Fruit fly (Drosophila melanogaster) whole organism, embryonic: ENCODE measurements around the gene CG33284.

Source experiments
- Ada2b ChIP-seq: fragments of 200-800 bp; sonication (Bioruptor generic); IDR thresholded peaks from 2 replicates; pipeline ENCODE4 v1.3.6; 2022; ENCODE audit warnings: missing biosample characterization, missing genetic modification characterization
- Adf1 ChIP-seq: fragments of 200-800 bp; sonication (Bioruptor generic); IDR thresholded peaks from 2 replicates; pipeline ENCODE4 v1.3.6; 2022; ENCODE audit warnings: missing biosample characterization, missing genetic modification characterization
- CG10209 ChIP-seq: fragments of 200-800 bp; sonication (Bioruptor generic); optimal IDR thresholded peaks from 3 replicates; lab custom pipeline; 2017; ENCODE audit warnings: missing biosample characterization, mild to moderate bottlenecking, missing genetic modification characterization, missing genetic modification reagents
- CG12155 ChIP-seq: fragments of 200-800 bp; sonication (Bioruptor generic); optimal IDR thresholded peaks from 3 replicates; lab custom pipeline; 2016; ENCODE audit warnings: missing biosample characterization, missing genetic modification characterization
- CG12299 ChIP-seq: fragments of 200-800 bp; sonication (Bioruptor generic); optimal IDR thresholded peaks from 2 replicates; lab custom pipeline; 2018; ENCODE audit warnings: missing biosample characterization, mild to moderate bottlenecking, missing genetic modification characterization
- CG12391 ChIP-seq: fragments of 200-800 bp; sonication (Bioruptor generic); optimal IDR thresholded peaks from 3 replicates; lab custom pipeline; 2018; ENCODE audit warnings: missing biosample characterization, mild to moderate bottlenecking, missing genetic modification characterization, moderate library complexity
- CG12942 ChIP-seq: fragments of 200-800 bp; sonication (Bioruptor generic); optimal IDR thresholded peaks from 3 replicates; lab custom pipeline; 2016; ENCODE audit warnings: missing biosample characterization, missing genetic modification characterization
- CG15011 ChIP-seq: fragments of 200-800 bp; sonication (Bioruptor generic); optimal IDR thresholded peaks from 3 replicates; lab custom pipeline; 2018; ENCODE audit warnings: missing biosample characterization, mild to moderate bottlenecking, missing genetic modification characterization
- CG15073 ChIP-seq: fragments of 200-800 bp; sonication (Bioruptor generic); optimal IDR thresholded peaks from 2 replicates; lab custom pipeline; 2016; ENCODE audit warnings: missing biosample characterization, missing genetic modification characterization
- CG1603 ChIP-seq: fragments of 200-800 bp; sonication (Bioruptor generic); optimal IDR thresholded peaks from 2 replicates; lab custom pipeline; 2019; ENCODE audit warnings: missing biosample characterization, mild to moderate bottlenecking, missing genetic modification characterization, moderate library complexity
- CG1647 ChIP-seq: fragments of 200-800 bp; sonication (Bioruptor generic); optimal IDR thresholded peaks from 3 replicates; lab custom pipeline; 2016; ENCODE audit warnings: missing biosample characterization, missing genetic modification characterization
- CG17802 ChIP-seq: fragments of 200-800 bp; sonication (Bioruptor generic); optimal IDR thresholded peaks from 2 replicates; lab custom pipeline; 2018; ENCODE audit warnings: missing biosample characterization, mild to moderate bottlenecking, missing genetic modification characterization, moderate library complexity
- CG18011 ChIP-seq: fragments of 200-800 bp; sonication (Bioruptor generic); optimal IDR thresholded peaks from 2 replicates; lab custom pipeline; 2017; ENCODE audit warnings: missing biosample characterization, missing genetic modification characterization, mild to moderate bottlenecking, moderate library complexity, missing genotype
- CG18476 ChIP-seq: fragments of 200-800 bp; sonication (Bioruptor generic); optimal IDR thresholded peaks from 2 replicates; lab custom pipeline; 2016; ENCODE audit warnings: missing biosample characterization, mild to moderate bottlenecking, missing genetic modification characterization
- CG2129 ChIP-seq: fragments of 200-800 bp; sonication (Bioruptor generic); IDR thresholded peaks from 2 replicates; pipeline ENCODE4 v1.3.6; 2022; ENCODE audit warnings: missing biosample characterization, missing genetic modification characterization; ENCODE audit not compliant: partially characterized antibody
- CG31224 ChIP-seq: fragments of 200-800 bp; sonication (Bioruptor generic); IDR thresholded peaks from 2 replicates; pipeline ENCODE4 v1.3.6; 2022; ENCODE audit warnings: missing biosample characterization, missing genetic modification characterization
- CG4617 ChIP-seq: fragments of 200-800 bp; sonication (Bioruptor generic); optimal IDR thresholded peaks from 3 replicates; lab custom pipeline; 2016; ENCODE audit warnings: missing biosample characterization, missing genetic modification characterization, borderline replicate concordance
- CG4707 ChIP-seq: fragments of 200-800 bp; sonication (Bioruptor generic); optimal IDR thresholded peaks from 2 replicates; lab custom pipeline; 2018; ENCODE audit warnings: missing biosample characterization, mild to moderate bottlenecking, missing genetic modification characterization, moderate library complexity
- CG5180 ChIP-seq: fragments of 200-800 bp; sonication (Bioruptor generic); optimal IDR thresholded peaks from 3 replicates; lab custom pipeline; 2017; ENCODE audit warnings: missing biosample characterization, missing genetic modification characterization, mild to moderate bottlenecking, moderate library complexity, missing genetic modification reagents
- CG6689 ChIP-seq: fragments of 200-800 bp; sonication (Bioruptor generic); IDR thresholded peaks from 2 replicates; pipeline ENCODE4 v1.3.6; 2022; ENCODE audit warnings: missing biosample characterization, missing genetic modification characterization
- CG6813 ChIP-seq: fragments of 200-800 bp; sonication (Bioruptor generic); optimal IDR thresholded peaks from 2 replicates; lab custom pipeline; 2017; ENCODE audit warnings: missing biosample characterization, missing genetic modification characterization, mild to moderate bottlenecking, moderate library complexity, missing genetic modification reagents
- CG7556 ChIP-seq: fragments of 200-800 bp; sonication (Bioruptor generic); optimal IDR thresholded peaks from 2 replicates; lab custom pipeline; 2017; ENCODE audit warnings: missing biosample characterization, mild to moderate bottlenecking, missing genetic modification characterization
- CG8765 ChIP-seq: fragments of 200-800 bp; sonication (Bioruptor generic); IDR thresholded peaks from 2 replicates; pipeline ENCODE4 v1.3.6; 2022; ENCODE audit warnings: missing biosample characterization, missing genetic modification characterization
- CG8944 ChIP-seq: fragments of 200-800 bp; sonication (Bioruptor generic); optimal IDR thresholded peaks from 3 replicates; lab custom pipeline; 2016; ENCODE audit warnings: missing biosample characterization, missing genetic modification characterization
- CG9437 ChIP-seq: fragments of 200-800 bp; sonication (Bioruptor generic); optimal IDR thresholded peaks from 2 replicates; lab custom pipeline; 2018; ENCODE audit warnings: missing biosample characterization, mild to moderate bottlenecking, missing genetic modification characterization
- CG9609 ChIP-seq: fragments of 200-800 bp; sonication (Bioruptor generic); optimal IDR thresholded peaks from 3 replicates; lab custom pipeline; 2016; ENCODE audit warnings: missing biosample characterization, missing genetic modification characterization
- D ChIP-seq, 2 experiments: fragments of 200-800 bp in 1 of 2; fragments of >200 bp in 1 of 2; sonication (Bioruptor generic) in 1 of 2; optimal IDR thresholded peaks; 2 replicates in 1 of 2; 3 replicates in 1 of 2; lab custom pipeline; 2017; ENCODE audit warnings: mild to moderate bottlenecking in 1 of 2, missing biosample characterization in 1 of 2, missing genetic modification characterization in 1 of 2, missing genetic modification reagents in 1 of 2
- Dad ChIP-seq: fragments of 200-800 bp; sonication (Bioruptor generic); optimal IDR thresholded peaks from 3 replicates; lab custom pipeline; 2016; ENCODE audit warnings: missing biosample characterization, missing genetic modification characterization
- Dp ChIP-seq: fragments of 200-800 bp; sonication (Bioruptor generic); optimal IDR thresholded peaks from 2 replicates; lab custom pipeline; 2018; ENCODE audit warnings: missing biosample characterization, mild to moderate bottlenecking, missing genetic modification characterization, moderate library complexity
- Elba2 ChIP-seq: fragments of 200-800 bp; sonication (Bioruptor generic); optimal IDR thresholded peaks from 3 replicates; lab custom pipeline; 2016; ENCODE audit warnings: missing biosample characterization, missing genetic modification characterization
- H2.0 ChIP-seq: fragments of 200-800 bp; sonication (Bioruptor generic); IDR thresholded peaks from 2 replicates; pipeline ENCODE4 v1.3.6; 2022; ENCODE audit warnings: missing biosample characterization, missing genetic modification characterization
- HLHmδ ChIP-seq: fragments of 200-800 bp; sonication (Bioruptor generic); optimal IDR thresholded peaks from 2 replicates; lab custom pipeline; 2018; ENCODE audit warnings: missing biosample characterization, mild to moderate bottlenecking, missing genetic modification characterization, moderate library complexity
- Hr39 ChIP-seq: fragments of >200 bp; optimal IDR thresholded peaks from 2 replicates; lab custom pipeline; 2017
- Nf-YA ChIP-seq: fragments of 200-800 bp; sonication (Bioruptor generic); IDR thresholded peaks from 2 replicates; pipeline ENCODE4 v1.3.6; 2022; ENCODE audit warnings: missing biosample characterization, missing genetic modification characterization
- PHDP ChIP-seq: fragments of 200-800 bp; sonication (Bioruptor generic); optimal IDR thresholded peaks from 3 replicates; lab custom pipeline; 2018; ENCODE audit warnings: missing biosample characterization, mild to moderate bottlenecking, missing genetic modification characterization, moderate library complexity
- Poxn ChIP-seq: fragments of 200-800 bp; sonication (Bioruptor generic); IDR thresholded peaks from 2 replicates; pipeline ENCODE4 v1.3.6; 2022; ENCODE audit warnings: missing biosample characterization, missing genetic modification characterization
- Side ChIP-seq: fragments of 200-800 bp; sonication (Bioruptor generic); optimal IDR thresholded peaks from 2 replicates; lab custom pipeline; 2016; ENCODE audit warnings: missing biosample characterization, missing genetic modification characterization
- Ssrp ChIP-seq: fragments of 200-800 bp; sonication (Bioruptor generic); optimal IDR thresholded peaks from 2 replicates; lab custom pipeline; 2018; ENCODE audit warnings: missing biosample characterization, mild to moderate bottlenecking, missing genetic modification characterization, moderate library complexity
- TFAM ChIP-seq: fragments of 200-800 bp; sonication (Bioruptor generic); optimal IDR thresholded peaks from 2 replicates; lab custom pipeline; 2017; ENCODE audit warnings: missing biosample characterization, missing genetic modification characterization, inconsistent platforms
- Xbp1 ChIP-seq: fragments of 200-800 bp; sonication (Bioruptor generic); optimal IDR thresholded peaks from 3 replicates; lab custom pipeline; 2016; ENCODE audit warnings: missing biosample characterization, mild to moderate bottlenecking, missing genetic modification characterization
- br ChIP-seq: fragments of >200 bp; optimal IDR thresholded peaks from 2 replicates; lab custom pipeline; 2017
- croc ChIP-seq: fragments of 200-800 bp; sonication (Bioruptor generic); conservative IDR thresholded peaks from 3 replicates; pipeline ENCODE4 v1.3.6; 2022; ENCODE audit warnings: missing biosample characterization, missing genetic modification characterization
- cwo ChIP-seq: fragments of 200-800 bp; sonication (Bioruptor generic); optimal IDR thresholded peaks from 3 replicates; lab custom pipeline; 2017; ENCODE audit warnings: missing biosample characterization, missing genetic modification characterization, mild to moderate bottlenecking, moderate library complexity, missing genetic modification reagents
- ham ChIP-seq: fragments of 200-800 bp; sonication (Bioruptor generic); IDR thresholded peaks from 2 replicates; pipeline ENCODE4 v1.3.6; 2022; ENCODE audit warnings: missing biosample characterization, missing genetic modification characterization
- nau ChIP-seq: fragments of 200-800 bp; sonication (Bioruptor generic); optimal IDR thresholded peaks from 3 replicates; lab custom pipeline; 2017; ENCODE audit warnings: missing biosample characterization, mild to moderate bottlenecking, missing genetic modification characterization, missing genetic modification reagents
- pita ChIP-seq: fragments of 200-800 bp; sonication (Bioruptor generic); optimal IDR thresholded peaks from 2 replicates; lab custom pipeline; 2017; ENCODE audit warnings: missing biosample characterization, mild to moderate bottlenecking, missing genetic modification characterization
- sisA ChIP-seq: fragments of 200-800 bp; sonication (Bioruptor generic); IDR thresholded peaks from 2 replicates; pipeline ENCODE4 v1.3.6; 2022; ENCODE audit warnings: missing biosample characterization, missing genetic modification characterization
- so ChIP-seq: fragments of 200-800 bp; sonication (Bioruptor generic); IDR thresholded peaks from 3 replicates; pipeline ENCODE4 v1.3.6; 2022; ENCODE audit warnings: missing biosample characterization, missing genetic modification characterization
- trem ChIP-seq: fragments of 200-800 bp; optimal IDR thresholded peaks from 3 replicates; lab custom pipeline; 2019; ENCODE audit warnings: missing biosample characterization, mild to moderate bottlenecking, missing genetic modification characterization, moderate library complexity

The CG33284 gene

DNA sequence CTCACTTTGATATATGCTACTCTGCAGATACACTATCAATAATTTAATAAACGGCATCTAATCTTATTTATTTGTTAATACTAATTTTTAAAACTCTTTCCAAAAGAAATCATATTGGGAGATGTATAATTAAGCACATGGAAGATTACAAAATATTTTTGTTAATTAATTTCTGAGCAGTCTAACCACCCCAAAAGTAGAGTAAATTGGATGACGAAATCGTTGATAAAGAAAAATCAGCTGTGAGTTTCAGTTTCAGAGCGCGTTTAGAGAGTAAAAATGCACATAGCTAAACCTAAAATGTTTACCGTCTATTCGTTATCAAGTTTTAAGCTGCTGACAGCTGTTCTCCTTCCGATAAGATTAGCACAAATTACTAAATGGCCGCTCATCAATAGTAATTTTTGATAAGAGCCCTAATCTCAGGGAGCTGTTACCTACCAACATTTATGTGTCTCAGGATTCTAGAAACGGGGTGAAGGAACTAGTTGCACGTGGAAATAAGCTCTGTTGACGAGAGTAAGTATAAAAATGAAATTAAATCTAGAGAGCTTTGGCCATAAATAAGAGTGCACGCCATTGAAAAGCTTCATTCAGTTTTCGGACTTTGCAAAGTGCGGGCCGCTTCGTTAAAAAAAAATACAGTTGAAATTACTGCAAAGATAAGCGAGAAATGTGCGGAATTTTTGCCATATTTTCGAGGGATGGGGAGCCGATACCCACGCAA lies 49.1 kb downstream of the CG33284 start, which contains the start of the genes chb and AsnS (continued):
- peak; percentile 87 for TF ChIP-seq so (GFP tag; lab: Robert Waterston, UW)
- peak; percentile 89 for TF ChIP-seq CG12299
- TF ChIP-seq CG15011 (GFP tag; lab: Kevin White, UChicago), result peak; percentile 80
- peak; percentile 57 for TF ChIP-seq Dad (GFP tag; lab: Kevin White, UChicago)
- TF ChIP-seq Nf-YA (GFP tag; lab: Robert Waterston, UW), result peak; percentile 90
- peak; percentile 90 for TF ChIP-seq sisA (GFP tag; lab: Robert Waterston, UW)
- TF ChIP-seq CG6689, result peak; percentile 92
- peak; percentile 95 for TF ChIP-seq Ada2b (GFP tag; lab: Robert Waterston, UW)
- TF ChIP-seq CG8944 (GFP tag; lab: Kevin White, UChicago), result peak; percentile 59
- TF ChIP-seq CG6813, result peak; percentile 72
- TF ChIP-seq CG18476, result peak; percentile 73
- TF ChIP-seq CG15073 (GFP tag; lab: Kevin White, UChicago), result peak; percentile 12
- TF ChIP-seq CG10209 (GFP tag; lab: Kevin White, UChicago), result peak; percentile 88
- peak; percentile 94 for TF ChIP-seq CG12391 (tag; lab: Kevin White, UChicago)
- TF ChIP-seq D (optimal IDR thresholded peaks at IDR 0.05; lab: Kevin White, UChicago), result no peak
- TF ChIP-seq D (GFP tag; optimal IDR thresholded peaks at IDR 0.05; lab: Kevin White, UChicago), result peak; percentile 71
- peak; percentile 86 for TF ChIP-seq Xbp1
- peak; percentile 86 for TF ChIP-seq CG7556 (GFP tag; lab: Kevin White, UChicago)
- TF ChIP-seq CG4617 (GFP tag; lab: Kevin White, UChicago), result peak; percentile 39
- TF ChIP-seq Side (GFP tag; lab: Kevin White, UChicago), result peak; percentile 46
- peak; percentile 74 for TF ChIP-seq croc (GFP tag; lab: Robert Waterston, UW)
- TF ChIP-seq CG4707 (GFP tag; lab: Kevin White, UChicago), result peak; percentile 77
- TF ChIP-seq CG12942, result peak; percentile 68
- TF ChIP-seq ham (GFP tag; lab: Robert Waterston, UW), result peak; percentile 39; the same call in 1 of the 2 replicates
- no peak for TF ChIP-seq br (lab: Kevin White, UChicago)
- TF ChIP-seq nau (GFP tag; lab: Kevin White, UChicago), result peak; percentile 70
- TF ChIP-seq Hr39 (lab: Kevin White, UChicago), result no peak
- no peak for TF ChIP-seq HLHmδ
- peak; percentile 62 for TF ChIP-seq CG17802 (tag; lab: Kevin White, UChicago)
- TF ChIP-seq TFAM (GFP tag; lab: Kevin White, UChicago), result no peak
- peak; percentile 86 for TF ChIP-seq CG12155
- TF ChIP-seq pita (GFP tag; lab: Kevin White, UChicago), result no peak
- peak; percentile 79 for TF ChIP-seq trem
- peak; percentile 89 for TF ChIP-seq CG1603 (tag; lab: Kevin White, UChicago)
- TF ChIP-seq PHDP, result peak; percentile 96
- TF ChIP-seq Ssrp (tag; lab: Kevin White, UChicago), result peak; percentile 90
- peak; percentile 85 for TF ChIP-seq H2.0 (GFP tag; lab: Robert Waterston, UW)
- TF ChIP-seq CG18011 (GFP tag; lab: Kevin White, UChicago), result peak; percentile 69
- TF ChIP-seq CG1647, result peak; percentile 63
- TF ChIP-seq Elba2 (GFP tag; lab: Kevin White, UChicago), result no peak
- peak; percentile 15 for TF ChIP-seq CG5180 (GFP tag; lab: Kevin White, UChicago)
- TF ChIP-seq CG9609 (GFP tag; lab: Kevin White, UChicago), result peak; percentile 61
- no peak for TF ChIP-seq CG2129 (GFP tag; lab: Robert Waterston, UW)
- peak; percentile 82 for TF ChIP-seq CG9437
- peak; percentile 29; the same call in 1 of the 2 replicates for TF ChIP-seq CG8765 (GFP tag; lab: Robert Waterston, UW)
- TF ChIP-seq Adf1 (GFP tag; lab: Robert Waterston, UW), result peak; percentile 43
- TF ChIP-seq cwo (GFP tag; lab: Kevin White, UChicago), result peak; percentile 77
- TF ChIP-seq Poxn (GFP tag; lab: Robert Waterston, UW), result peak; percentile 26; the same call in 1 of the 2 replicates
- TF ChIP-seq Dp (GFP tag; lab: Kevin White, UChicago), result no peak
- peak; percentile 88 for TF ChIP-seq CG31224 (GFP tag; lab: Robert Waterston, UW)
